Worm (Caenorhabditis elegans) whole organism, late embryonic: Measurements from ENCODE around the gene F35H8.1.

ENCODE experiments used
- C38D4.7 ChIP-seq: fragments of 200-800 bp; sonication (Bioruptor generic); optimal IDR thresholded peaks from 2 replicates; lab custom pipeline; 2018; ENCODE audit warnings: mild to moderate bottlenecking, missing genetic modification characterization, moderate library complexity, missing compliant biosample characterization
- F13H6.1 ChIP-seq: sonication (generic microtip); optimal IDR thresholded peaks from 2 replicates; lab custom pipeline; 2016; ENCODE audit warnings: missing genetic modification characterization, missing compliant biosample characterization
- K02D7.2 ChIP-seq: sonication (generic microtip); optimal IDR thresholded peaks from 2 replicates; lab custom pipeline; 2017; ENCODE audit warnings: mild to moderate bottlenecking, missing genetic modification characterization, missing compliant biosample characterization
- K09A11.1 ChIP-seq: sonication (generic microtip); optimal IDR thresholded peaks from 2 replicates; lab custom pipeline; 2017; ENCODE audit warnings: antibody characterized with exemption, mild to moderate bottlenecking, missing genetic modification characterization, missing compliant biosample characterization; ENCODE audit not compliant: insufficient read depth
- ahr-1 ChIP-seq: sonication (generic microtip); optimal IDR thresholded peaks from 2 replicates; lab custom pipeline; 2016; ENCODE audit warnings: missing genetic modification characterization, missing compliant biosample characterization
- ceh-19 ChIP-seq: fragments of 200-800 bp; sonication (Bioruptor generic); optimal IDR thresholded peaks from 2 replicates; lab custom pipeline; 2018; ENCODE audit warnings: mild to moderate bottlenecking, missing genetic modification characterization, missing compliant biosample characterization
- ceh-24 ChIP-seq: sonication (generic microtip); optimal IDR thresholded peaks from 2 replicates; lab custom pipeline; 2016; ENCODE audit warnings: mild to moderate bottlenecking, missing genetic modification characterization, missing compliant biosample characterization
- ceh-30 ChIP-seq: fragments of 150-350 bp; optimal IDR thresholded peaks from 2 replicates; lab custom pipeline; 2014; ENCODE audit warnings: missing biosample characterization, missing genetic modification characterization
- ceh-31 ChIP-seq: sonication (generic microtip); optimal IDR thresholded peaks from 2 replicates; lab custom pipeline; 2016; ENCODE audit warnings: missing genetic modification characterization, missing compliant biosample characterization
- ceh-48 ChIP-seq: sonication (generic microtip); optimal IDR thresholded peaks from 2 replicates; lab custom pipeline; 2016; ENCODE audit warnings: missing genetic modification characterization, inconsistent platforms, missing compliant biosample characterization
- ceh-6 ChIP-seq: fragments of 200-800 bp; sonication (Bioruptor generic); optimal IDR thresholded peaks from 2 replicates; lab custom pipeline; 2018; ENCODE audit warnings: mild to moderate bottlenecking, missing genetic modification characterization, missing compliant biosample characterization
- che-1 ChIP-seq: sonication (generic microtip); optimal IDR thresholded peaks from 2 replicates; lab custom pipeline; 2016; ENCODE audit warnings: mild to moderate bottlenecking, missing genetic modification characterization, missing compliant biosample characterization
- dve-1 ChIP-seq: sonication (generic microtip); optimal IDR thresholded peaks from 2 replicates; lab custom pipeline; 2017; ENCODE audit warnings: antibody characterized with exemption, mild to moderate bottlenecking, missing genetic modification characterization, missing compliant biosample characterization
- elt-2 ChIP-seq: sonication (generic microtip); optimal IDR thresholded peaks from 2 replicates; lab custom pipeline; 2016; ENCODE audit warnings: missing genetic modification reagents, missing genetic modification characterization, missing compliant biosample characterization
- ets-4 ChIP-seq: sonication (generic microtip); optimal IDR thresholded peaks from 2 replicates; lab custom pipeline; 2016; ENCODE audit warnings: missing genetic modification characterization, missing compliant biosample characterization
- eyg-1 ChIP-seq: sonication (generic microtip); optimal IDR thresholded peaks from 2 replicates; lab custom pipeline; 2016; ENCODE audit warnings: missing genotype, missing genetic modification characterization, missing compliant biosample characterization
- fax-1 ChIP-seq: sonication (generic microtip); optimal IDR thresholded peaks from 2 replicates; lab custom pipeline; 2016; ENCODE audit warnings: missing genotype, missing genetic modification characterization, missing compliant biosample characterization
- fkh-10 ChIP-seq: fragments of 150-350 bp; optimal IDR thresholded peaks from 2 replicates; lab custom pipeline; 2014; ENCODE audit warnings: missing biosample characterization, missing genetic modification reagents, missing genetic modification characterization
- fkh-6 ChIP-seq: sonication (generic microtip); optimal IDR thresholded peaks from 2 replicates; lab custom pipeline; 2016; ENCODE audit warnings: missing genetic modification characterization, missing compliant biosample characterization
- hlh-13 ChIP-seq: fragments of 200-800 bp; sonication (Bioruptor generic); optimal IDR thresholded peaks from 2 replicates; lab custom pipeline; 2018; ENCODE audit warnings: mild to moderate bottlenecking, missing genetic modification characterization, missing compliant biosample characterization
- hlh-30 ChIP-seq: sonication (generic microtip); optimal IDR thresholded peaks from 2 replicates; lab custom pipeline; 2017; ENCODE audit warnings: antibody characterized with exemption, missing genetic modification characterization, missing compliant biosample characterization; ENCODE audit not compliant: insufficient read depth
- hlh-8 ChIP-seq: sonication (generic microtip); optimal IDR thresholded peaks from 2 replicates; lab custom pipeline; 2016; ENCODE audit warnings: missing genotype, missing genetic modification characterization, missing compliant biosample characterization
- lim-6 ChIP-seq: sonication (generic microtip); optimal IDR thresholded peaks from 2 replicates; lab custom pipeline; 2016; ENCODE audit warnings: missing genetic modification characterization, missing compliant biosample characterization
- nfya-1 ChIP-seq: sonication (generic microtip); optimal IDR thresholded peaks from 2 replicates; lab custom pipeline; 2017; ENCODE audit warnings: missing genetic modification characterization, mild to moderate bottlenecking, missing compliant biosample characterization, antibody characterized with exemption, moderate library complexity
- nhr-11 ChIP-seq: fragments of 150-350 bp; optimal IDR thresholded peaks from 2 replicates; lab custom pipeline; 2014; ENCODE audit warnings: missing biosample characterization, missing genetic modification characterization
- nhr-232 ChIP-seq: sonication (generic microtip); optimal IDR thresholded peaks from 2 replicates; lab custom pipeline; 2016; ENCODE audit warnings: missing genetic modification characterization, missing compliant biosample characterization
- npax-4 ChIP-seq: sonication (generic microtip); optimal IDR thresholded peaks from 2 replicates; lab custom pipeline; 2016; ENCODE audit warnings: missing genetic modification characterization, missing compliant biosample characterization
- pag-3 ChIP-seq: sonication (generic microtip); optimal IDR thresholded peaks from 2 replicates; lab custom pipeline; 2016; ENCODE audit warnings: missing compliant biosample characterization, missing genetic modification characterization, borderline replicate concordance
- pat-9 ChIP-seq: fragments of 200-800 bp; sonication (Bioruptor generic); optimal IDR thresholded peaks from 2 replicates; lab custom pipeline; 2018; ENCODE audit warnings: mild to moderate bottlenecking, missing genetic modification characterization, moderate library complexity, missing compliant biosample characterization
- pha-4 ChIP-seq: fragments of 150-350 bp; optimal IDR thresholded peaks from 2 replicates; lab custom pipeline; 2018; ENCODE audit warnings: missing biosample characterization, missing genetic modification reagents, missing genetic modification characterization
- pqm-1 ChIP-seq: sonication (generic microtip); optimal IDR thresholded peaks from 2 replicates; lab custom pipeline; 2016; ENCODE audit warnings: missing genetic modification characterization, missing compliant biosample characterization
- pros-1 ChIP-seq: fragments of 150-350 bp; optimal IDR thresholded peaks from 2 replicates; lab custom pipeline; 2014; ENCODE audit warnings: missing biosample characterization, missing genetic modification reagents, missing genetic modification characterization
- ref-2 ChIP-seq: sonication (generic microtip); optimal IDR thresholded peaks from 2 replicates; lab custom pipeline; 2016; ENCODE audit warnings: missing genetic modification characterization, missing compliant biosample characterization
- rnt-1 ChIP-seq: sonication (generic microtip); optimal IDR thresholded peaks from 2 replicates; lab custom pipeline; 2016; ENCODE audit warnings: missing genetic modification characterization, missing compliant biosample characterization
- sdc-2 ChIP-seq: sonication (generic microtip); optimal IDR thresholded peaks from 2 replicates; lab custom pipeline; 2016; ENCODE audit warnings: missing genotype, missing genetic modification characterization, missing compliant biosample characterization
- tbx-7 ChIP-seq: sonication (generic microtip); optimal IDR thresholded peaks from 2 replicates; lab custom pipeline; 2016; ENCODE audit warnings: missing genotype, missing genetic modification characterization, missing compliant biosample characterization
- unc-3 ChIP-seq, 2 experiments: fragments of 200-800 bp in 1 of 2; sonication (Bioruptor generic) in 1 of 2; sonication (generic microtip) in 1 of 2; conservative IDR thresholded peaks in 1 of 2; optimal IDR thresholded peaks in 1 of 2; 2 replicates each; pipeline versions ENCODE4 v1.3.6 to Lab custom; 2016 to 2022; ENCODE audit warnings: missing compliant biosample characterization in 2 of 2, missing genetic modification characterization in 2 of 2, missing genetic modification reagents in 1 of 2
- unc-42 ChIP-seq: sonication (generic microtip); optimal IDR thresholded peaks from 2 replicates; lab custom pipeline; 2016; ENCODE audit warnings: missing genotype, missing genetic modification characterization, missing compliant biosample characterization
- ztf-16 ChIP-seq: sonication (generic microtip); optimal IDR thresholded peaks from 2 replicates; lab custom pipeline; 2017; ENCODE audit warnings: missing genetic modification characterization, missing compliant biosample characterization

Gene F35H8.1

ce11 chrII:9551536-9551935, 1.5 kb downstream of the F35H8.1 start, which contains the start of gene F35H8.12:
TSS of gene F35H8.12 (plus strand) at chrII:9551836.
- no peak for TF ChIP-seq ceh-6 (GFP tag; lab: Kevin White, UChicago)
- no peak for TF ChIP-seq ceh-19
- no peak for TF ChIP-seq pros-1 (tag; lab: Kevin White, UChicago)
- no peak for TF ChIP-seq nhr-232
- no peak for TF ChIP-seq ceh-24
- no peak for TF ChIP-seq F13H6.1
- no peak for TF ChIP-seq K02D7.2

- TF ChIP-seq unc-3 (GFP tag; conservative IDR thresholded peaks at IDR 0.05; lab: Robert Waterston, UW): no peak
- TF ChIP-seq unc-3 (tag; optimal IDR thresholded peaks at IDR 0.05; lab: Kevin White, UChicago): no peak
- no peak for TF ChIP-seq ceh-48 (tag; lab: Kevin White, UChicago)
- no peak for TF ChIP-seq sdc-2 (tag; lab: Kevin White, UChicago)
- no peak for TF ChIP-seq ceh-30 (tag; lab: Kevin White, UChicago)
- no peak for TF ChIP-seq hlh-8 (tag; lab: Kevin White, UChicago)
- no peak for TF ChIP-seq ztf-16 (tag; lab: Kevin White, UChicago)
- no peak for TF ChIP-seq pqm-1 (tag; lab: Kevin White, UChicago)
- TF ChIP-seq ets-4 (tag; lab: Kevin White, UChicago): no peak
- TF ChIP-seq nhr-11 (tag; lab: Kevin White, UChicago): no peak
- no peak for TF ChIP-seq pha-4
- no peak for TF ChIP-seq npax-4 (tag; lab: Kevin White, UChicago)
- TF ChIP-seq fkh-10 (GFP tag; lab: Kevin White, UChicago): no peak
- TF ChIP-seq, all 69 proteins: peak for 0
Measured at ce11 chrII:9550718-9551117, 2.4 kb downstream of the F35H8.1 start, which contains the start of gene sra-6. TSS of gene sra-6 (minus strand) at chrII:9550818.

- TF ChIP-seq npax-4 (tag; lab: Kevin White, UChicago): no peak
- no peak for TF ChIP-seq pat-9
- no peak for TF ChIP-seq tbx-7 (tag; lab: Kevin White, UChicago)
- TF ChIP-seq fkh-6: no peak
- no peak for TF ChIP-seq hlh-13 (GFP tag; lab: Kevin White, UChicago)
- no peak for TF ChIP-seq K09A11.1 (tag; lab: Kevin White, UChicago)
- TF ChIP-seq dve-1 (tag; lab: Kevin White, UChicago): no peak
- no peak for TF ChIP-seq pqm-1 (tag; lab: Kevin White, UChicago)
- TF ChIP-seq rnt-1: no peak
- no peak for TF ChIP-seq fax-1 (tag; lab: Kevin White, UChicago)
- no peak for TF ChIP-seq unc-42 (tag; lab: Kevin White, UChicago)
- no peak for TF ChIP-seq ceh-31 (tag; lab: Kevin White, UChicago)
- no peak for TF ChIP-seq ets-4 (tag; lab: Kevin White, UChicago)
- TF ChIP-seq ceh-19: no peak
- no peak for TF ChIP-seq ref-2 (tag; lab: Kevin White, UChicago)
- TF ChIP-seq elt-2 (tag; lab: Kevin White, UChicago): no peak
- TF ChIP-seq che-1 (tag; lab: Kevin White, UChicago): no peak
- TF ChIP-seq nhr-232: no peak
- TF ChIP-seq nfya-1 (tag; lab: Kevin White, UChicago): no peak
- no peak for TF ChIP-seq C38D4.7 (GFP tag; lab: Kevin White, UChicago)
Measured at ce11 chrII:9544386-9544785, 8.7 kb downstream of the F35H8.1 start, which contains the start of gene sra-7. TSS of gene sra-7 (plus strand) at chrII:9544686.

- TF ChIP-seq C38D4.7 (GFP tag; lab: Kevin White, UChicago) (no peak), eyg-1 (tag; lab: Kevin White, UChicago) (no peak), dve-1 (tag; lab: Kevin White, UChicago) (no peak), nfya-1 (tag; lab: Kevin White, UChicago) (no peak), ets-4 (tag; lab: Kevin White, UChicago) (no peak), ceh-24 (no peak), che-1 (tag; lab: Kevin White, UChicago) (no peak), lim-6 (tag; lab: Kevin White, UChicago) (no peak), pat-9 (no peak), hlh-30 (tag; lab: Kevin White, UChicago) (no peak), pag-3 (no peak), rnt-1 (no peak), ceh-48 (tag; lab: Kevin White, UChicago) (no peak), hlh-13 (GFP tag; lab: Kevin White, UChicago) (no peak), pros-1 (tag; lab: Kevin White, UChicago) (no peak), ahr-1 (tag; lab: Kevin White, UChicago) (no peak), fax-1 (tag; lab: Kevin White, UChicago) (no peak)
Measured at ce11 chrII:9542785-9543184, 10.3 kb downstream of the F35H8.1 start, which contains the start of gene sra-4. TSS of gene sra-4 (minus strand) at chrII:9542885.
